Fruit fly (Drosophila melanogaster) whole organism, prepupa: ENCODE data around the gene Cyp4d21.

Source experiments
- CG16779 ChIP-seq: fragments of 200-800 bp; sonication (Bioruptor generic); optimal IDR thresholded peaks from 3 replicates; lab custom pipeline; 2017; ENCODE audit warnings: missing biosample characterization, mild to moderate bottlenecking, missing genetic modification characterization
- Sox15 ChIP-seq: fragments of 200-800 bp; sonication (Bioruptor generic); optimal IDR thresholded peaks from 3 replicates; lab custom pipeline; 2016; ENCODE audit warnings: missing biosample characterization, missing genetic modification characterization

- no peak for TF ChIP-seq Sox15 (GFP tag; lab: Kevin White, UChicago)
- no peak for TF ChIP-seq CG16779
Measured at dm6 chr2L:7628382-7628965, 23.1 kb downstream of the Cyp4d21 start.
